Fruit fly (Drosophila melanogaster): Measurements from ENCODE around the gene Josd.

dm6 chrX:6255414-6255915 is 5.5 kb upstream of the Josd start, which contains the start of the genes Rbcn-3A and Spx:
- TF ChIP-seq psq (optimal IDR thresholded peaks at IDR 0.05) (no peak), insv (optimal IDR thresholded peaks at IDR 0.05) (no peak)
